Fruit fly (Drosophila melanogaster) whole organism, embryonic: Measurements from ENCODE around the gene CG43165.

Experiments used
- Asciz ChIP-seq: fragments of 200-800 bp; sonication (Bioruptor generic); optimal IDR thresholded peaks from 2 replicates; lab custom pipeline; 2017; ENCODE audit warnings: missing biosample characterization, mild to moderate bottlenecking, missing genetic modification characterization, missing genetic modification reagents
- Atf6 ChIP-seq: fragments of 200-800 bp; sonication (Bioruptor generic); IDR thresholded peaks from 2 replicates; pipeline ENCODE4 v1.3.6; 2022; ENCODE audit warnings: missing biosample characterization, missing genetic modification characterization
- CG11695 ChIP-seq: fragments of 200-800 bp; sonication (Bioruptor generic); IDR thresholded peaks from 3 replicates; pipeline ENCODE4 v1.3.6; 2022; ENCODE audit warnings: missing biosample characterization, missing genetic modification characterization
- CG13296 ChIP-seq: fragments of 200-800 bp; sonication (Bioruptor generic); optimal IDR thresholded peaks from 3 replicates; lab custom pipeline; 2018; ENCODE audit warnings: missing biosample characterization, mild to moderate bottlenecking, missing genetic modification characterization
- CG13424 ChIP-seq: fragments of 200-800 bp; sonication (Bioruptor generic); optimal IDR thresholded peaks from 2 replicates; lab custom pipeline; 2019; ENCODE audit warnings: missing biosample characterization, mild to moderate bottlenecking, missing genetic modification characterization, moderate library complexity
- CG15269 ChIP-seq: fragments of 200-800 bp; sonication (Bioruptor generic); optimal IDR thresholded peaks from 2 replicates; lab custom pipeline; 2018; ENCODE audit warnings: missing biosample characterization, mild to moderate bottlenecking, missing genetic modification characterization, moderate library complexity
- CG16863 ChIP-seq: fragments of 200-800 bp; sonication (Bioruptor generic); optimal IDR thresholded peaks from 3 replicates; lab custom pipeline; 2016; ENCODE audit warnings: missing biosample characterization, missing genetic modification characterization
- CG18262 ChIP-seq: fragments of 200-800 bp; optimal IDR thresholded peaks from 3 replicates; lab custom pipeline; 2019; ENCODE audit warnings: missing biosample characterization, mild to moderate bottlenecking, missing genetic modification characterization, moderate library complexity
- CG18764 ChIP-seq: fragments of 200-800 bp; sonication (Bioruptor generic); optimal IDR thresholded peaks from 3 replicates; lab custom pipeline; 2016; ENCODE audit warnings: missing biosample characterization, missing genetic modification characterization
- CG2120 ChIP-seq: fragments of 200-800 bp; sonication (Bioruptor generic); optimal IDR thresholded peaks from 3 replicates; lab custom pipeline; 2016; ENCODE audit warnings: missing biosample characterization, missing genetic modification characterization
- CG2678 ChIP-seq: fragments of 200-800 bp; sonication (Bioruptor generic); optimal IDR thresholded peaks from 3 replicates; lab custom pipeline; 2019; ENCODE audit warnings: missing biosample characterization, mild to moderate bottlenecking, missing genetic modification characterization, moderate library complexity
- CG30403 ChIP-seq: fragments of 200-800 bp; sonication (Bioruptor generic); optimal IDR thresholded peaks from 3 replicates; lab custom pipeline; 2016; ENCODE audit warnings: missing biosample characterization, missing genetic modification characterization
- CG31441 ChIP-seq: fragments of 200-800 bp; sonication (Bioruptor generic); IDR thresholded peaks from 2 replicates; pipeline ENCODE4 v1.3.6; 2022; ENCODE audit warnings: missing biosample characterization, missing genetic modification characterization
- CG3281 ChIP-seq: fragments of 200-800 bp; sonication (Bioruptor generic); optimal IDR thresholded peaks from 3 replicates; lab custom pipeline; 2017; ENCODE audit warnings: missing biosample characterization, mild to moderate bottlenecking, missing genetic modification characterization
- CG3726 ChIP-seq: fragments of 200-800 bp; sonication (Bioruptor generic); IDR thresholded peaks from 3 replicates; pipeline ENCODE4, ENCODE4 v1.3.6; 2022; ENCODE audit warnings: missing biosample characterization, missing genetic modification characterization
- CG4282 ChIP-seq: fragments of 200-800 bp; sonication (Bioruptor generic); optimal IDR thresholded peaks from 2 replicates; lab custom pipeline; 2016; ENCODE audit warnings: missing biosample characterization, missing genetic modification characterization
- CG8290 ChIP-seq, 3 experiments: fragments of 200-800 bp; sonication (Bioruptor generic); optimal IDR thresholded peaks; 2 replicates each; lab custom pipeline; 2016 to 2019; ENCODE audit warnings: missing biosample characterization in 3 of 3, missing genetic modification characterization in 3 of 3, mild to moderate bottlenecking in 2 of 3, moderate library complexity in 1 of 3
- CG8388 ChIP-seq: fragments of 200-800 bp; sonication (Bioruptor generic); optimal IDR thresholded peaks from 2 replicates; lab custom pipeline; 2019; ENCODE audit warnings: missing biosample characterization, mild to moderate bottlenecking, missing genetic modification characterization, moderate library complexity
- Chrac-16 ChIP-seq: fragments of 200-800 bp; sonication (Bioruptor generic); optimal IDR thresholded peaks from 3 replicates; lab custom pipeline; 2016; ENCODE audit warnings: missing biosample characterization, missing genetic modification characterization
- Fer1 ChIP-seq: fragments of 200-800 bp; sonication (Bioruptor generic); optimal IDR thresholded peaks from 2 replicates; lab custom pipeline; 2017; ENCODE audit warnings: missing biosample characterization, mild to moderate bottlenecking, missing genetic modification characterization
- H2.0 ChIP-seq: fragments of 200-800 bp; sonication (Bioruptor generic); IDR thresholded peaks from 2 replicates; pipeline ENCODE4 v1.3.6; 2022; ENCODE audit warnings: missing biosample characterization, missing genetic modification characterization
- HHEX ChIP-seq: fragments of 200-800 bp; sonication (Bioruptor generic); optimal IDR thresholded peaks from 3 replicates; lab custom pipeline; 2017; ENCODE audit warnings: missing biosample characterization, mild to moderate bottlenecking, missing genetic modification characterization, missing genetic modification reagents
- Hr51 ChIP-seq, 2 experiments: fragments of 200-800 bp; sonication (Bioruptor generic); optimal IDR thresholded peaks; 2 replicates in 1 of 2; 3 replicates in 1 of 2; lab custom pipeline; 2016 to 2018; ENCODE audit warnings: missing biosample characterization in 2 of 2, missing genetic modification characterization in 2 of 2, mild to moderate bottlenecking in 1 of 2, moderate library complexity in 1 of 2
- Lpt ChIP-seq: fragments of >200 bp; optimal IDR thresholded peaks from 2 replicates; lab custom pipeline; 2018; ENCODE audit warnings: missing biosample characterization, missing genetic modification characterization
- Med ChIP-seq: fragments of 200-800 bp; sonication (Bioruptor generic); peaks from one replicate; lab custom pipeline; 2016; ENCODE audit warnings: missing biosample characterization, missing genetic modification characterization, mild to moderate bottlenecking, inconsistent platforms, moderate library complexity
- Meics ChIP-seq: fragments of 200-800 bp; sonication (Bioruptor generic); optimal IDR thresholded peaks from 2 replicates; lab custom pipeline; 2017; ENCODE audit warnings: missing biosample characterization, mild to moderate bottlenecking, missing genetic modification characterization
- Mes4 ChIP-seq: fragments of 200-800 bp; sonication (Bioruptor generic); optimal IDR thresholded peaks from 2 replicates; lab custom pipeline; 2016; ENCODE audit warnings: missing biosample characterization, missing genetic modification characterization
- Oli ChIP-seq: fragments of 200-800 bp; sonication (Bioruptor generic); optimal IDR thresholded peaks from 2 replicates; lab custom pipeline; 2018; ENCODE audit warnings: missing biosample characterization, mild to moderate bottlenecking, missing genetic modification characterization, moderate library complexity
- PHDP ChIP-seq: fragments of 200-800 bp; sonication (Bioruptor generic); optimal IDR thresholded peaks from 3 replicates; lab custom pipeline; 2018; ENCODE audit warnings: missing biosample characterization, mild to moderate bottlenecking, missing genetic modification characterization, moderate library complexity
- Pdp1 ChIP-seq, 2 experiments: fragments of 200-800 bp; sonication (Bioruptor generic); optimal IDR thresholded peaks; 3 replicates each; lab custom pipeline; 2016; ENCODE audit warnings: missing biosample characterization in 2 of 2, missing genetic modification characterization in 2 of 2, mild to moderate bottlenecking in 1 of 2, moderate library complexity in 1 of 2
- Poxn ChIP-seq: fragments of 200-800 bp; sonication (Bioruptor generic); IDR thresholded peaks from 2 replicates; pipeline ENCODE4 v1.3.6; 2022; ENCODE audit warnings: missing biosample characterization, missing genetic modification characterization
- Ptx1 ChIP-seq: fragments of 200-800 bp; sonication (Bioruptor generic); IDR thresholded peaks from 2 replicates; pipeline ENCODE4 v1.3.6; 2022; ENCODE audit warnings: missing biosample characterization, missing genetic modification characterization
- Rfx ChIP-seq: fragments of 200-800 bp; sonication (Bioruptor generic); IDR thresholded peaks from 2 replicates; pipeline ENCODE4 v1.3.6; 2022; ENCODE audit warnings: missing biosample characterization, missing genetic modification characterization
- Sox102F ChIP-seq: fragments of 200-800 bp; sonication (Bioruptor generic); optimal IDR thresholded peaks from 2 replicates; lab custom pipeline; 2018; ENCODE audit warnings: missing biosample characterization, mild to moderate bottlenecking, missing genetic modification characterization, moderate library complexity
- Stat92E ChIP-seq, 3 experiments: fragments of >200 bp in 2 of 3; fragments of 200-800 bp in 1 of 3; sonication (Bioruptor generic) in 1 of 3; optimal IDR thresholded peaks; 2 replicates each; lab custom pipeline; 2017 to 2019; ENCODE audit warnings: missing biosample characterization in 3 of 3, missing genetic modification characterization in 3 of 3, mild to moderate bottlenecking in 1 of 3, moderate library complexity in 1 of 3
- Xbp1 ChIP-seq: fragments of 200-800 bp; sonication (Bioruptor generic); optimal IDR thresholded peaks from 3 replicates; lab custom pipeline; 2016; ENCODE audit warnings: missing biosample characterization, mild to moderate bottlenecking, missing genetic modification characterization
- YL-1 ChIP-seq: fragments of 200-800 bp; sonication (Bioruptor generic); optimal IDR thresholded peaks from 3 replicates; lab custom pipeline; 2017; ENCODE audit warnings: missing biosample characterization, mild to moderate bottlenecking, missing genetic modification characterization
- abd-A ChIP-seq: fragments of 200-800 bp; sonication (Bioruptor generic); optimal IDR thresholded peaks from 3 replicates; lab custom pipeline; 2019; ENCODE audit warnings: missing biosample characterization, mild to moderate bottlenecking, missing genetic modification characterization, moderate library complexity
- ara ChIP-seq: fragments of 200-800 bp; sonication (Bioruptor generic); IDR thresholded peaks from 2 replicates; pipeline ENCODE4 v1.3.6; 2022; ENCODE audit warnings: missing biosample characterization, missing genetic modification characterization
- dmrt99B ChIP-seq: fragments of 200-800 bp; sonication (Bioruptor generic); optimal IDR thresholded peaks from 2 replicates; lab custom pipeline; 2018; ENCODE audit warnings: missing biosample characterization, mild to moderate bottlenecking, missing genetic modification characterization, moderate library complexity
- ewg ChIP-seq: fragments of 200-800 bp; sonication (Bioruptor generic); optimal IDR thresholded peaks from 3 replicates; lab custom pipeline; 2017; ENCODE audit warnings: mild to moderate bottlenecking, missing biosample characterization, missing genetic modification reagents, missing genetic modification characterization
- hb ChIP-seq: fragments of 200-800 bp; sonication (Bioruptor generic); IDR thresholded peaks from 3 replicates; pipeline ENCODE4 v1.3.6; 2022; ENCODE audit warnings: missing biosample characterization, missing genetic modification characterization; ENCODE audit not compliant: partially characterized antibody
- lab ChIP-seq: fragments of 200-800 bp; sonication (Bioruptor generic); optimal IDR thresholded peaks from 3 replicates; lab custom pipeline; 2017; ENCODE audit warnings: missing biosample characterization, missing genetic modification characterization, mild to moderate bottlenecking, moderate library complexity, missing genetic modification reagents
- lov ChIP-seq, 2 experiments: fragments of 200-800 bp in 1 of 2; fragments of >200 bp in 1 of 2; sonication (Bioruptor generic) in 1 of 2; IDR thresholded peaks in 1 of 2; optimal IDR thresholded peaks in 1 of 2; 2 replicates in 1 of 2; 3 replicates in 1 of 2; pipeline versions ENCODE4 v1.3.6 to Lab custom; 2017 to 2022; ENCODE audit warnings: missing biosample characterization in 1 of 2, missing genetic modification characterization in 1 of 2
- phol ChIP-seq: fragments of 200-800 bp; sonication (Bioruptor generic); optimal IDR thresholded peaks from 3 replicates; lab custom pipeline; 2018; ENCODE audit warnings: missing biosample characterization, mild to moderate bottlenecking, missing genetic modification characterization, moderate library complexity
- sens ChIP-seq: fragments of 200-800 bp; sonication (Bioruptor generic); peaks from one replicate; lab custom pipeline; 2016; ENCODE audit warnings: missing biosample characterization, missing genetic modification characterization
- slp2 ChIP-seq: fragments of 200-800 bp; sonication (Bioruptor generic); optimal IDR thresholded peaks from 2 replicates; lab custom pipeline; 2016; ENCODE audit warnings: missing biosample characterization, missing genetic modification characterization
- sug ChIP-seq: fragments of 200-800 bp; optimal IDR thresholded peaks from 2 replicates; lab custom pipeline; 2019; ENCODE audit warnings: missing biosample characterization, mild to moderate bottlenecking, missing genetic modification characterization, moderate library complexity
- tin ChIP-seq: fragments of 200-800 bp; sonication (Bioruptor generic); optimal IDR thresholded peaks from 3 replicates; lab custom pipeline; 2016; ENCODE audit warnings: missing biosample characterization, missing genetic modification characterization
- unpg ChIP-seq: fragments of 200-800 bp; sonication (Bioruptor generic); optimal IDR thresholded peaks from 3 replicates; lab custom pipeline; 2018; ENCODE audit warnings: missing biosample characterization, mild to moderate bottlenecking, missing genetic modification characterization, moderate library complexity

CG43165 gene

DNA sequence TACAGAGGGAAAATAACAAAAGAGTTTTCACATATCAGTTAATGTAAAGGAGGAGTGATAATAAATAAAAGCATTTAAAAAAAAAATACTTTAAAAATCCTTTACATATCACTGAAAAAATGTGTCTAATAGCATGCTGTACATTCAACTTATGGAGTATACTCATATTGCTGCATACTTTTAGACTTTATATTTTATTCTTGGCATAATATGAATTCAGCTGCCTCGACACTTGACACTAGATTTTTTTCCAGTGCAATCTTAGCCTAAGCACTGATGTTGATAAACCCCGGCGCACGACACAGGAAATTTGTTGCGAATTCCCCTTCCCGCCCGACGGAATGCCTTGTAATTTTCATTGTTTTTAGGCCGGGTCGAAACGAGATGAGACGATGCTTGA lies 45.6 kb upstream of the CG43165 start (continued):
- no peak for TF ChIP-seq H2.0
- TF ChIP-seq tin = no peak
- TF ChIP-seq Rfx (GFP tag; lab: Robert Waterston, UW) = peak; percentile 25
- peak; percentile 17 for TF ChIP-seq Xbp1
- no peak for TF ChIP-seq Chrac-16 (GFP tag; lab: Kevin White, UChicago)
- no peak for TF ChIP-seq ewg (GFP tag; lab: Kevin White, UChicago)
- peak; percentile 50 for TF ChIP-seq sens
- TF ChIP-seq unpg (GFP tag; lab: Kevin White, UChicago) = peak; percentile 2
- peak; percentile 39 for TF ChIP-seq Fer1
- peak; percentile 36 for TF ChIP-seq Ptx1
- TF ChIP-seq sug (tag; lab: Kevin White, UChicago) = no peak
- TF ChIP-seq CG13296 (GFP tag; lab: Kevin White, UChicago) = peak; percentile 3
- TF ChIP-seq CG2678 (tag; lab: Kevin White, UChicago) = peak; percentile 62
- no peak for TF ChIP-seq CG8290 (GFP tag; optimal IDR thresholded peaks at IDR 0.05; lab: Kevin White, UChicago)
- TF ChIP-seq CG8290 (tag; optimal IDR thresholded peaks at IDR 0.05; lab: Kevin White, UChicago) = peak in 1 of 2 experiments; percentile 18
- peak; percentile 35 for TF ChIP-seq Oli
- peak; percentile 37 for TF ChIP-seq Meics (GFP tag; lab: Kevin White, UChicago)
- TF ChIP-seq Pdp1 (GFP tag; optimal IDR thresholded peaks at IDR 0.05; lab: Kevin White, UChicago) = no peak
- peak; percentile 6 for TF ChIP-seq HHEX (GFP tag; lab: Kevin White, UChicago)
- TF ChIP-seq phol (tag; lab: Kevin White, UChicago) = peak; percentile 12
- TF ChIP-seq CG16863 (GFP tag; lab: Kevin White, UChicago) = no peak
- TF ChIP-seq CG3281 (GFP tag; lab: Kevin White, UChicago) = peak; percentile 31
- TF ChIP-seq CG31441 = no peak; the same call in 1 of the 2 replicates
- TF ChIP-seq CG8388 (GFP tag; lab: Kevin White, UChicago) = no peak
- TF ChIP-seq lab (GFP tag; lab: Kevin White, UChicago) = peak; percentile 62
- TF ChIP-seq Med (GFP tag; lab: Kevin White, UChicago) = peak; percentile 75
- TF ChIP-seq Asciz (GFP tag; lab: Kevin White, UChicago) = peak; percentile 12
- peak; percentile 19 for TF ChIP-seq CG13424 (tag; lab: Kevin White, UChicago)
- peak; percentile 7 for TF ChIP-seq CG30403 (GFP tag; lab: Kevin White, UChicago)
- TF ChIP-seq abd-A = peak; percentile 25
- no peak for TF ChIP-seq YL-1 (GFP tag; lab: Kevin White, UChicago)
- peak; percentile 23 for TF ChIP-seq PHDP (tag; lab: Kevin White, UChicago)
- peak; percentile 40 for TF ChIP-seq dmrt99B (tag; lab: Kevin White, UChicago)
- TF ChIP-seq Hr51 (GFP tag; optimal IDR thresholded peaks at IDR 0.05; lab: Kevin White, UChicago) = peak in 1 of 2 experiments; percentile 33
- no peak for TF ChIP-seq Stat92E (GFP tag; optimal IDR thresholded peaks at IDR 0.05; lab: Kevin White, UChicago)
- 0 out of 2 replicates have a peak, but pooled peaks have one; percentile 22 for TF ChIP-seq Atf6 (GFP tag; lab: Robert Waterston, UW)
- TF ChIP-seq hb = no peak
- peak; percentile 29 for TF ChIP-seq CG15269
- TF ChIP-seq Sox102F (GFP tag; lab: Kevin White, UChicago) = peak; percentile 29

DNA sequence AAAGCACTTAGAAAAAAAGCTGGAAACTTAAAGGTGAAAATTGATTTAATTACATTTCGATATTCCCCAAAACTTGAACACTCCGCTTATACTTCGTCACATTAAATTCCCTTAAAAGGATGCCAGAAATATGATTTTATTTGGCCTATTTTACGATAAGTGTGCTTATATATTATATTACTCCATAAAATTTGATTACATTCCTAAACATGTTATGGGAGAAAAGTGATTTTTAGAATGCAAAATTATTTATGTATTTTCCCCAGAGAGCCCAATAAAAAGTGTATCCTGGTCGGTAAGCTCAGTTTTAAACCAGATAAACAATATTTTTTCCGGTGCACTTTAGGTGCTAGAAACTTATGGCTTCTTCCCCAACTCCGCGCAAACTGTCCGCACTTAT lies 42.9 kb upstream of the CG43165 start:
- TF ChIP-seq Meics (GFP tag; lab: Kevin White, UChicago) (peak; percentile 19), CG2120 (GFP tag; lab: Kevin White, UChicago) (peak; percentile 43), CG4282 (no peak), slp2 (GFP tag; lab: Kevin White, UChicago) (no peak), CG11695 (GFP tag; lab: Robert Waterston, UW) (no peak), CG18262 (no peak), Poxn (GFP tag; lab: Robert Waterston, UW) (no peak), ara (GFP tag; lab: Robert Waterston, UW) (no peak), CG15269 (peak; percentile 29), Mes4 (no peak), Lpt (GFP tag; lab: Kevin White, UChicago) (no peak), lov (optimal IDR thresholded peaks at IDR 0.05; lab: Kevin White, UChicago) (no peak), lov (GFP tag; IDR thresholded peaks at IDR 0.05; lab: Robert Waterston, UW) (no peak), sens (no peak), CG3726 (GFP tag; lab: Robert Waterston, UW) (no peak), CG18764 (GFP tag; lab: Kevin White, UChicago) (no peak)
